Fruit fly (Drosophila melanogaster) whole organism, prepupa: Measurements from ENCODE around the gene Cpr72Eb.
A peak's percentile ranks its signal among the peaks of the same experiment; 100 is the strongest.

Experiments used
- Blimp-1 ChIP-seq: fragments of 200-800 bp; sonication (Bioruptor generic); optimal IDR thresholded peaks from 3 replicates; lab custom pipeline; 2017; ENCODE audit warnings: missing biosample characterization, missing genetic modification characterization, mild to moderate bottlenecking, moderate library complexity, missing genetic modification reagents
- CG3032 ChIP-seq: fragments of 200-800 bp; optimal IDR thresholded peaks from 2 replicates; lab custom pipeline; 2019; ENCODE audit warnings: missing biosample characterization, mild to moderate bottlenecking, missing genetic modification characterization, moderate library complexity
- CG6163 ChIP-seq: fragments of 200-800 bp; sonication (Bioruptor generic); IDR thresholded peaks from 3 replicates; pipeline ENCODE4 v1.3.6; 2022; ENCODE audit warnings: missing biosample characterization, missing genetic modification characterization
- CG6792 ChIP-seq: fragments of 200-800 bp; sonication (Bioruptor generic); optimal IDR thresholded peaks from 3 replicates; lab custom pipeline; 2016; ENCODE audit warnings: missing biosample characterization, missing genetic modification characterization
- CG6854 ChIP-seq: fragments of 200-800 bp; sonication (Bioruptor generic); optimal IDR thresholded peaks from 2 replicates; lab custom pipeline; 2017; ENCODE audit warnings: missing biosample characterization, mild to moderate bottlenecking, missing genetic modification characterization
- Gug ChIP-seq: fragments of 200-800 bp; sonication (Bioruptor generic); IDR thresholded peaks from 2 replicates; pipeline ENCODE4 v1.3.6; 2022; ENCODE audit warnings: missing biosample characterization, missing genetic modification characterization
- Lpt ChIP-seq: fragments of 200-800 bp; sonication (Bioruptor generic); optimal IDR thresholded peaks from 3 replicates; lab custom pipeline; 2016; ENCODE audit warnings: missing biosample characterization, missing genetic modification characterization
- OdsH ChIP-seq: fragments of 200-800 bp; sonication (Bioruptor generic); optimal IDR thresholded peaks from 3 replicates; lab custom pipeline; 2016; ENCODE audit warnings: missing biosample characterization, missing genetic modification characterization
- eg ChIP-seq: fragments of 200-800 bp; sonication (Bioruptor generic); IDR thresholded peaks from 3 replicates; pipeline ENCODE4 v1.3.6; 2022; ENCODE audit warnings: missing biosample characterization, missing genetic modification characterization
- esn ChIP-seq: fragments of 200-800 bp; sonication (Bioruptor generic); optimal IDR thresholded peaks from 2 replicates; lab custom pipeline; 2016; ENCODE audit warnings: missing biosample characterization, mild to moderate bottlenecking, missing genetic modification characterization, moderate library complexity

dm6 chr3L:16339463-16339862 lies 25.2 kb upstream of the Cpr72Eb start:
- TF ChIP-seq Lpt (GFP tag; lab: Kevin White, UChicago), result no peak
- TF ChIP-seq CG3032 (tag; lab: Kevin White, UChicago), result no peak
- no peak for TF ChIP-seq Gug
- TF ChIP-seq Blimp-1, result no peak
- TF ChIP-seq eg (GFP tag; lab: Robert Waterston, UW), result peak; percentile 31; the same call in 1 of the 3 replicates
- TF ChIP-seq CG6163 (GFP tag; lab: Robert Waterston, UW), result peak; percentile 34; the same call in 1 of the 3 replicates
- TF ChIP-seq esn, result no peak
- TF ChIP-seq CG6854, result no peak
- TF ChIP-seq CG6792 (GFP tag; lab: Kevin White, UChicago), result no peak
- no peak for TF ChIP-seq OdsH
